Fruit fly (Drosophila melanogaster): ENCODE data around the gene Nf-YC.

The Nf-YC gene

dm6 chrX:6805404-6805803 lies 15.3 kb downstream of the Nf-YC start:
- TF ChIP-seq Eip93F (GFP tag; optimal IDR thresholded peaks at IDR 0.05) (peak; percentile 17), lz (GFP tag; optimal IDR thresholded peaks at IDR 0.05) (no peak), vri (GFP tag; optimal IDR thresholded peaks at IDR 0.05) (peak; percentile 74), Ets96B (tag; optimal IDR thresholded peaks at IDR 0.05) (no peak)

DNA sequence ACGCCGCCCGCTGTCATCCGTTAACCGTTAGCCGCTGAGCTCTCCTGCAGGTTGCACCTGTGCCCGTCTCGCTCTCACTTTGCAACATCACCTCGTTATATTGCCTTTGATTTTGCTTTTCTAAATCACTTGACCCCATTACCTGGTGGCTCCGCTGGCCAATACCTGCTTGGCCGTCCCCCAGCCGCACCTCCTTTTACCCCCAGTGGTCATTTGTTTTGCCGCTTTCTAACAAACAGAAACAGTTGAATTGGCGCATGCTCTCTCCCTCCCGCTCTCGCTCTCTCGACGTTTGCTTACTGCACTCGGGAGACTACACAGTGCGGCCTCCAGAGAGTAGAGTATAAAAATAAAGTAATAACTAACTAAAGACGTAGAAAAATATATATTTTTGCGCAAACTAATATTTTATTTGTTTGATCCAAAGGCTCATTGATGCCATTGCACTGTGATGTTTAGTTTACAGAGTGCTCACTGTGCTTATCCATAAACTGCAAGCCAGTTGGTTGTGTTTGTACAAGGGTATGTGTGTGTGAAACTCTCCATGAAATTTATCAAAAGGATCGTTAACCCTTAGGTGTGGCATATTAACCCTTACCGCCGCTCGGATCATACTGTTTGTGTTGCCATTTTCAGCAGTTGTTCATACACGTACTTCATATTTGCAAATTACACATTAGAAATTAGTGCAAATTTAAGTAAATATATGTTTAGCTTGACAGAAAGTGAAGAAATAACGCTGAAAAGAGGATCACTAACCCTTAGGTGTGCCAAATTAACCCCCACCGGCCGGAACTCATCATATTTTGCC lies 16.0 kb downstream of the Nf-YC start:
- TF ChIP-seq vri (GFP tag; optimal IDR thresholded peaks at IDR 0.05): peak; percentile 93
- TF ChIP-seq topi (GFP tag; optimal IDR thresholded peaks at IDR 0.05): peak; percentile 93
- peak; percentile 75 for TF ChIP-seq CG1621 (tag; optimal IDR thresholded peaks at IDR 0.05)
- peak; percentile 97 for TF ChIP-seq CG6163 (GFP tag; IDR thresholded peaks at IDR 0.05)
- TF ChIP-seq fd85E (GFP tag; optimal IDR thresholded peaks at IDR 0.05): peak; percentile 55
- peak; percentile 78 for TF ChIP-seq Ets96B (tag; optimal IDR thresholded peaks at IDR 0.05)
- TF ChIP-seq CG3032 (tag; optimal IDR thresholded peaks at IDR 0.05): peak; percentile 65
- peak; percentile 88 for TF ChIP-seq CG4318 (GFP tag; optimal IDR thresholded peaks at IDR 0.05)
- peak; percentile 95 for TF ChIP-seq CG32006 (GFP tag; optimal IDR thresholded peaks at IDR 0.05)
- peak; percentile 71 for TF ChIP-seq Blimp-1 (GFP tag; optimal IDR thresholded peaks at IDR 0.05)
- peak; percentile 96 for TF ChIP-seq Hr39 (GFP tag; optimal IDR thresholded peaks at IDR 0.05)
- TF ChIP-seq CG6808 (GFP tag; optimal IDR thresholded peaks at IDR 0.05): peak; percentile 61
- peak; percentile 79 for TF ChIP-seq dsx (GFP tag; optimal IDR thresholded peaks at IDR 0.05; ENCODE audit: poor library complexity, severe bottlenecking)
- peak; percentile 87 for TF ChIP-seq dac (GFP tag; optimal IDR thresholded peaks at IDR 0.05)
- TF ChIP-seq CG3919 (GFP tag; optimal IDR thresholded peaks at IDR 0.05): peak; percentile 93
- TF ChIP-seq CG8632 (GFP tag; optimal IDR thresholded peaks at IDR 0.05): peak; percentile 92
- TF ChIP-seq eg (GFP tag; IDR thresholded peaks at IDR 0.05): peak; percentile 98
- TF ChIP-seq CG6276 (GFP tag; optimal IDR thresholded peaks at IDR 0.05): peak; percentile 92
- peak; percentile 78 for TF ChIP-seq CG7368 (GFP tag; optimal IDR thresholded peaks at IDR 0.05)
- TF ChIP-seq Eip93F (GFP tag; optimal IDR thresholded peaks at IDR 0.05): peak; percentile 85
- TF ChIP-seq Gug (GFP tag; IDR thresholded peaks at IDR 0.05): peak; percentile 91
- peak; percentile 78 for TF ChIP-seq Hr38 (GFP tag; optimal IDR thresholded peaks at IDR 0.05)
- TF ChIP-seq CG11294 (GFP tag; IDR thresholded peaks at IDR 0.05): peak; percentile 94
- TF ChIP-seq fkh (GFP tag; optimal IDR thresholded peaks at IDR 0.05): no peak
- TF ChIP-seq Eip78C (GFP tag): peak; percentile 98
- TF ChIP-seq CG11762 (GFP tag; optimal IDR thresholded peaks at IDR 0.05; ENCODE audit: insufficient read depth): peak; percentile 71
- TF ChIP-seq lz (GFP tag; optimal IDR thresholded peaks at IDR 0.05): peak; percentile 94
- TF ChIP-seq CG11902 (GFP tag; optimal IDR thresholded peaks at IDR 0.05): peak; percentile 76
- TF ChIP-seq esn (GFP tag; optimal IDR thresholded peaks at IDR 0.05): peak; percentile 95
- peak; percentile 17 for TF ChIP-seq CG6854 (GFP tag; optimal IDR thresholded peaks at IDR 0.05)
- peak; percentile 93 for TF ChIP-seq acj6 (GFP tag; optimal IDR thresholded peaks at IDR 0.05)
- TF ChIP-seq salr (GFP tag; optimal IDR thresholded peaks at IDR 0.05): peak; percentile 73 to 83
- TF ChIP-seq Ets21C (GFP tag; optimal IDR thresholded peaks at IDR 0.05): peak; percentile 93
- TF ChIP-seq CG6792 (GFP tag; optimal IDR thresholded peaks at IDR 0.05): peak; percentile 92
- peak; percentile 80 for TF ChIP-seq CG10669 (GFP tag; optimal IDR thresholded peaks at IDR 0.05)
- peak; percentile 91 for TF ChIP-seq CG10631 (GFP tag; optimal IDR thresholded peaks at IDR 0.05)
- TF ChIP-seq spab (GFP tag; optimal IDR thresholded peaks at IDR 0.05): no peak
- TF ChIP-seq achi (GFP tag; optimal IDR thresholded peaks at IDR 0.05): peak; percentile 91
- peak; percentile 96 for TF ChIP-seq CG31627 (GFP tag; optimal IDR thresholded peaks at IDR 0.05)
- TF ChIP-seq CG15336 (GFP tag; IDR thresholded peaks at IDR 0.05): peak; percentile 97
- TF ChIP-seq OdsH (GFP tag; optimal IDR thresholded peaks at IDR 0.05): peak; percentile 95
- peak; percentile 83 for TF ChIP-seq CG8319 (GFP tag; optimal IDR thresholded peaks at IDR 0.05)
- peak; percentile 94 for TF ChIP-seq net (GFP tag; optimal IDR thresholded peaks at IDR 0.05)
- TF ChIP-seq fd59A (GFP tag; optimal IDR thresholded peaks at IDR 0.05): peak; percentile 72
- no peak for TF ChIP-seq CG9139 (GFP tag; optimal IDR thresholded peaks at IDR 0.05)
- peak; percentile 90 for TF ChIP-seq Lpt (GFP tag; optimal IDR thresholded peaks at IDR 0.05)
- peak; percentile 95 for TF ChIP-seq Sox102F (GFP tag; optimal IDR thresholded peaks at IDR 0.05)
